Worm (Caenorhabditis elegans) whole organism, L3 larva: ENCODE measurements around the gene F44E2.4.

Source experiments
- aly-2 ChIP-seq: fragments of 150-350 bp; optimal IDR thresholded peaks from 2 replicates; lab custom pipeline; 2014; ENCODE audit warnings: missing biosample characterization, missing genetic modification characterization
- ama-1 ChIP-seq: fragments of 150-350 bp; optimal IDR thresholded peaks from 2 replicates; lab custom pipeline; 2018
- elt-3 ChIP-seq, 3 experiments: fragments of 150-350 bp in 1 of 3; sonication (generic microtip) in 2 of 3; optimal IDR thresholded peaks; 2 replicates in 2 of 3; 4 replicates in 1 of 3; lab custom pipeline; 2014 to 2017; ENCODE audit warnings: missing biosample characterization in 3 of 3, missing genetic modification characterization in 3 of 3
- fos-1 ChIP-seq: fragments of 150-350 bp; optimal IDR thresholded peaks from 2 replicates; lab custom pipeline; 2014; ENCODE audit warnings: missing biosample characterization, missing genetic modification characterization
- lin-15B ChIP-seq: fragments of 150-350 bp; optimal IDR thresholded peaks from 2 replicates; lab custom pipeline; 2014; ENCODE audit warnings: missing biosample characterization, missing genetic modification characterization
- lin-39 ChIP-seq: fragments of 150-350 bp; optimal IDR thresholded peaks from 2 replicates; lab custom pipeline; 2018; ENCODE audit warnings: missing biosample characterization, missing genetic modification reagents, missing genetic modification characterization
- nhr-12 ChIP-seq: fragments of 150-350 bp; optimal IDR thresholded peaks from 2 replicates; lab custom pipeline; 2014; ENCODE audit warnings: missing biosample characterization, missing genetic modification characterization

ce11 chrIII:8847722-8848121, 9.5 kb upstream of the F44E2.4 start:
- TF ChIP-seq lin-39 (tag; lab: Kevin White, UChicago) (no peak), nhr-12 (tag; lab: Kevin White, UChicago) (no peak), fos-1 (tag; lab: Kevin White, UChicago) (no peak), aly-2 (tag; lab: Kevin White, UChicago) (no peak), elt-3 (tag; optimal IDR thresholded peaks at IDR 0.05; lab: Kevin White, UChicago) (no peak), lin-15B (tag; lab: Kevin White, UChicago) (peak; percentile 79), ama-1 (lab: Kevin White, UChicago) (no peak)
